Worm (Caenorhabditis elegans): ENCODE measurements around the gene ifd-1.

DNA sequence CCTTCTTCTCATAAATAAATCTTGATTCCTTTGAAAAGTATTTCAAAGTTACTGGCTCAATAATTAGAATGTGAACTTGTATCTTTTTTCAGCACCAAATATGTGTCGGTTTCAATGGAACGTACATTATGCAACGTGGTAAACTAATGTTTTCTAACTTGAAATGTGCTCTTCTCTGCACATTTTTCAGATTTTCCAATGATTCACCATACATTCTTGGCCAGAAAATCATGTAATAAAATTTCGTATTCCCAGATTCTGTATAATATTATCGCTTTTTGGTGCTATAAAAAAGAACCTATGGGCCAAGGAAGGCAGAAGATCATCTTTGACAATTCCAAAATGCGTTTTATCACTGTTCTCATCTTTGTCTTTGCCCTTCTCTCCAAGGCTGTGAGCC, 36.7 kb upstream of the ifd-1 start, which contains the start of gene C06E2.9:
- TF ChIP-seq elt-2 (tag; optimal IDR thresholded peaks at IDR 0.05) (no peak), snpc-4 (tag; optimal IDR thresholded peaks at IDR 0.05) (no peak), nhr-237 (tag; optimal IDR thresholded peaks at IDR 0.05) (no peak), lin-15B (tag; optimal IDR thresholded peaks at IDR 0.05) (no peak), jun-1 (tag; optimal IDR thresholded peaks at IDR 0.05) (no peak), pha-4 (tag; optimal IDR thresholded peaks at IDR 0.05) (no peak), egl-27 (tag; optimal IDR thresholded peaks at IDR 0.05) (no peak), nhr-77 (tag; optimal IDR thresholded peaks at IDR 0.05) (no peak), nhr-23 (tag; optimal IDR thresholded peaks at IDR 0.05) (no peak), ztf-11 (tag; optimal IDR thresholded peaks at IDR 0.05) (no peak), skn-1 (tag; optimal IDR thresholded peaks at IDR 0.05) (no peak), nhr-11 (tag; optimal IDR thresholded peaks at IDR 0.05) (no peak), ceh-28 (tag; optimal IDR thresholded peaks at IDR 0.05) (no peak), ceh-16 (tag; optimal IDR thresholded peaks at IDR 0.05) (no peak)
